Fruit fly (Drosophila melanogaster) whole organism, embryonic: ENCODE measurements around the gene CG8042.

Experiments
- Ada2b ChIP-seq: fragments of 200-800 bp; sonication (Bioruptor generic); IDR thresholded peaks from 2 replicates; pipeline ENCODE4 v1.3.6; 2022; ENCODE audit warnings: missing biosample characterization, missing genetic modification characterization
- Atf6 ChIP-seq: fragments of 200-800 bp; sonication (Bioruptor generic); IDR thresholded peaks from 2 replicates; pipeline ENCODE4 v1.3.6; 2022; ENCODE audit warnings: missing biosample characterization, missing genetic modification characterization
- CG13624 ChIP-seq: fragments of 200-800 bp; sonication (Bioruptor generic); optimal IDR thresholded peaks from 2 replicates; lab custom pipeline; 2016; ENCODE audit warnings: missing biosample characterization, missing genetic modification characterization
- CG14014 ChIP-seq: fragments of 200-800 bp; sonication (Bioruptor generic); IDR thresholded peaks from 2 replicates; pipeline ENCODE4 v1.3.6; 2022; ENCODE audit warnings: missing biosample characterization, missing genetic modification characterization
- CG14710 ChIP-seq: fragments of 200-800 bp; sonication (Bioruptor generic); optimal IDR thresholded peaks from 3 replicates; lab custom pipeline; 2019; ENCODE audit warnings: missing biosample characterization, mild to moderate bottlenecking, missing genetic modification characterization, moderate library complexity
- CG15011 ChIP-seq: fragments of 200-800 bp; sonication (Bioruptor generic); optimal IDR thresholded peaks from 3 replicates; lab custom pipeline; 2018; ENCODE audit warnings: missing biosample characterization, mild to moderate bottlenecking, missing genetic modification characterization
- CG15073 ChIP-seq: fragments of 200-800 bp; sonication (Bioruptor generic); optimal IDR thresholded peaks from 2 replicates; lab custom pipeline; 2016; ENCODE audit warnings: missing biosample characterization, missing genetic modification characterization
- CG16813 ChIP-seq: fragments of 200-800 bp; sonication (Bioruptor generic); IDR thresholded peaks from 3 replicates; pipeline ENCODE4 v1.3.6; 2022; ENCODE audit warnings: missing biosample characterization, missing genetic modification characterization; ENCODE audit not compliant: partially characterized antibody
- CG17361 ChIP-seq: fragments of 200-800 bp; sonication (Bioruptor generic); IDR thresholded peaks from 3 replicates; pipeline ENCODE4 v1.3.6; 2022; ENCODE audit warnings: missing biosample characterization, missing genetic modification characterization
- CG2889 ChIP-seq: fragments of 200-800 bp; sonication (Bioruptor generic); IDR thresholded peaks from 3 replicates; pipeline ENCODE4 v1.3.6; 2022; ENCODE audit warnings: missing biosample characterization, missing genetic modification characterization
- CG30431 ChIP-seq: fragments of 200-800 bp; sonication (Bioruptor generic); optimal IDR thresholded peaks from 2 replicates; lab custom pipeline; 2017; ENCODE audit warnings: missing biosample characterization, missing genetic modification characterization
- CG31365 ChIP-seq: fragments of 200-800 bp; sonication (Bioruptor generic); optimal IDR thresholded peaks from 2 replicates; lab custom pipeline; 2018; ENCODE audit warnings: missing biosample characterization, mild to moderate bottlenecking, missing genetic modification characterization
- CG33213 ChIP-seq: fragments of 200-800 bp; sonication (Bioruptor generic); optimal IDR thresholded peaks from 3 replicates; lab custom pipeline; 2016; ENCODE audit warnings: missing biosample characterization, missing genetic modification characterization
- CG3838 ChIP-seq: fragments of 200-800 bp; sonication (Bioruptor generic); optimal IDR thresholded peaks from 3 replicates; lab custom pipeline; 2016; ENCODE audit warnings: missing biosample characterization, missing genetic modification characterization
- CG3995 ChIP-seq: fragments of 200-800 bp; sonication (Bioruptor generic); optimal IDR thresholded peaks from 3 replicates; lab custom pipeline; 2016; ENCODE audit warnings: missing biosample characterization, missing genetic modification characterization
- CG4424 ChIP-seq: fragments of 200-800 bp; sonication (Bioruptor generic); optimal IDR thresholded peaks from 3 replicates; lab custom pipeline; 2016; ENCODE audit warnings: missing biosample characterization, missing genetic modification characterization
- CG4617 ChIP-seq: fragments of 200-800 bp; sonication (Bioruptor generic); optimal IDR thresholded peaks from 3 replicates; lab custom pipeline; 2016; ENCODE audit warnings: missing biosample characterization, missing genetic modification characterization, borderline replicate concordance
- CG5245 ChIP-seq: fragments of 200-800 bp; sonication (Bioruptor generic); optimal IDR thresholded peaks from 3 replicates; lab custom pipeline; 2016; ENCODE audit warnings: missing biosample characterization, missing genetic modification characterization
- CG6813 ChIP-seq: fragments of 200-800 bp; sonication (Bioruptor generic); optimal IDR thresholded peaks from 2 replicates; lab custom pipeline; 2017; ENCODE audit warnings: missing biosample characterization, missing genetic modification characterization, mild to moderate bottlenecking, moderate library complexity, missing genetic modification reagents
- D19B ChIP-seq: fragments of 200-800 bp; sonication (Bioruptor generic); optimal IDR thresholded peaks from 2 replicates; lab custom pipeline; 2017; ENCODE audit warnings: missing biosample characterization, mild to moderate bottlenecking, missing genetic modification characterization
- Dp ChIP-seq: fragments of 200-800 bp; sonication (Bioruptor generic); optimal IDR thresholded peaks from 2 replicates; lab custom pipeline; 2018; ENCODE audit warnings: missing biosample characterization, mild to moderate bottlenecking, missing genetic modification characterization, moderate library complexity
- Dref ChIP-seq: fragments of 200-800 bp; sonication (Bioruptor generic); IDR thresholded peaks from 2 replicates; pipeline ENCODE4 v1.3.6; 2022; ENCODE audit warnings: missing biosample characterization, missing genetic modification characterization
- Fer2 ChIP-seq: fragments of 200-800 bp; sonication (Bioruptor generic); optimal IDR thresholded peaks from 2 replicates; lab custom pipeline; 2018; ENCODE audit warnings: missing biosample characterization, mild to moderate bottlenecking, missing genetic modification characterization, moderate library complexity
- Jarid2 ChIP-seq: fragments of 200-800 bp; sonication (Bioruptor generic); optimal IDR thresholded peaks from 3 replicates; lab custom pipeline; 2017; ENCODE audit warnings: mild to moderate bottlenecking, missing biosample characterization, missing genetic modification reagents, missing genetic modification characterization
- Myb ChIP-seq: fragments of 200-800 bp; sonication (Bioruptor generic); optimal IDR thresholded peaks from 2 replicates; lab custom pipeline; 2016; ENCODE audit warnings: missing biosample characterization, missing genetic modification characterization
- NC2β ChIP-seq: fragments of 200-800 bp; sonication (Bioruptor generic); optimal IDR thresholded peaks from 2 replicates; lab custom pipeline; 2016; ENCODE audit warnings: missing biosample characterization, missing genetic modification characterization
- Neu2 ChIP-seq: fragments of 200-800 bp; sonication (Bioruptor generic); optimal IDR thresholded peaks from 3 replicates; lab custom pipeline; 2016; ENCODE audit warnings: missing biosample characterization, missing genetic modification characterization, borderline replicate concordance
- Optix ChIP-seq: fragments of 200-800 bp; sonication (Bioruptor generic); IDR thresholded peaks from 3 replicates; pipeline ENCODE4 v1.3.6; 2022; ENCODE audit warnings: missing biosample characterization, missing genetic modification characterization
- Vsx1 ChIP-seq: fragments of 200-800 bp; sonication (Bioruptor generic); optimal IDR thresholded peaks from 2 replicates; lab custom pipeline; 2017; ENCODE audit warnings: missing biosample characterization, mild to moderate bottlenecking, missing genetic modification characterization, missing genetic modification reagents
- amos ChIP-seq: fragments of 200-800 bp; sonication (Bioruptor generic); IDR thresholded peaks from 2 replicates; pipeline ENCODE4 v1.3.6; 2022; ENCODE audit warnings: missing biosample characterization, missing genetic modification characterization; ENCODE audit not compliant: partially characterized antibody
- cato ChIP-seq: fragments of 200-800 bp; sonication (Bioruptor generic); optimal IDR thresholded peaks from 2 replicates; lab custom pipeline; 2016; ENCODE audit warnings: missing biosample characterization, missing genetic modification characterization, borderline replicate concordance
- dati ChIP-seq: fragments of 200-800 bp; sonication (Bioruptor generic); IDR thresholded peaks from 2 replicates; pipeline ENCODE4 v1.3.6; 2022; ENCODE audit warnings: missing biosample characterization, missing genetic modification characterization
- dm ChIP-seq: fragments of 200-800 bp; sonication (Bioruptor generic); optimal IDR thresholded peaks from 3 replicates; lab custom pipeline; 2016; ENCODE audit warnings: missing biosample characterization, missing genetic modification characterization
- fd3F ChIP-seq: fragments of 200-800 bp; sonication (Bioruptor generic); optimal IDR thresholded peaks from 2 replicates; lab custom pipeline; 2018; ENCODE audit warnings: missing biosample characterization, mild to moderate bottlenecking, missing genetic modification characterization, moderate library complexity
- gsb-n ChIP-seq: fragments of 200-800 bp; sonication (Bioruptor generic); optimal IDR thresholded peaks from 3 replicates; lab custom pipeline; 2018; ENCODE audit warnings: missing biosample characterization, mild to moderate bottlenecking, missing genetic modification characterization
- gt ChIP-seq: fragments of 200-800 bp; sonication (Bioruptor generic); IDR thresholded peaks from 2 replicates; pipeline ENCODE4 v1.3.6; 2022; ENCODE audit warnings: missing biosample characterization, missing genetic modification characterization
- h ChIP-seq: fragments of >200 bp; optimal IDR thresholded peaks from 2 replicates; lab custom pipeline; 2017
- ken ChIP-seq: fragments of 200-800 bp; sonication (Bioruptor generic); IDR thresholded peaks from 3 replicates; pipeline ENCODE4 v1.3.6; 2022; ENCODE audit warnings: missing biosample characterization, missing genetic modification characterization
- nerfin-1 ChIP-seq: fragments of 200-800 bp; sonication (Bioruptor generic); optimal IDR thresholded peaks from 3 replicates; lab custom pipeline; 2019; ENCODE audit warnings: missing biosample characterization, mild to moderate bottlenecking, missing genetic modification characterization, moderate library complexity
- nmo ChIP-seq: fragments of 200-800 bp; sonication (Bioruptor generic); optimal IDR thresholded peaks from 2 replicates; lab custom pipeline; 2018; ENCODE audit warnings: missing biosample characterization, mild to moderate bottlenecking, missing genetic modification characterization, moderate library complexity
- pita ChIP-seq: fragments of 200-800 bp; sonication (Bioruptor generic); optimal IDR thresholded peaks from 2 replicates; lab custom pipeline; 2017; ENCODE audit warnings: missing biosample characterization, mild to moderate bottlenecking, missing genetic modification characterization
- prd ChIP-seq, 3 experiments: fragments of >200 bp in 2 of 3; fragments of 200-800 bp in 1 of 3; sonication (Bioruptor generic) in 1 of 3; optimal IDR thresholded peaks in 2 of 3; IDR thresholded peaks in 1 of 3; 2 replicates in 2 of 3; 3 replicates in 1 of 3; pipeline versions ENCODE4 v1.3.6 to Lab custom; 2017 to 2022; ENCODE audit warnings: missing biosample characterization in 1 of 3, missing genetic modification characterization in 1 of 3
- pzg ChIP-seq: fragments of 200-800 bp; sonication (Bioruptor generic); optimal IDR thresholded peaks from 3 replicates; lab custom pipeline; 2018; ENCODE audit warnings: missing biosample characterization, mild to moderate bottlenecking, missing genetic modification characterization, moderate library complexity
- row ChIP-seq: fragments of 200-800 bp; sonication (Bioruptor generic); IDR thresholded peaks from 3 replicates; pipeline ENCODE4 v1.3.6; 2022; ENCODE audit warnings: missing biosample characterization, missing genetic modification characterization
- sens-2 ChIP-seq: fragments of 200-800 bp; sonication (Bioruptor generic); IDR thresholded peaks from 2 replicates; pipeline ENCODE4 v1.3.6; 2022; ENCODE audit warnings: missing biosample characterization, missing genetic modification characterization
- sna ChIP-seq: fragments of 200-800 bp; sonication (Bioruptor generic); IDR thresholded peaks from 2 replicates; pipeline ENCODE4 v1.3.6; 2022; ENCODE audit warnings: missing biosample characterization, missing genetic modification characterization; ENCODE audit not compliant: partially characterized antibody
- ssp ChIP-seq: fragments of 200-800 bp; sonication (Bioruptor generic); IDR thresholded peaks from 2 replicates; pipeline ENCODE4 v1.3.6; 2022; ENCODE audit warnings: missing biosample characterization, missing genetic modification characterization
- tgo ChIP-seq: fragments of 200-800 bp; sonication (Bioruptor generic); IDR thresholded peaks from 3 replicates; pipeline ENCODE4 v1.3.6; 2022; ENCODE audit warnings: missing biosample characterization, missing genetic modification characterization
- ttk ChIP-seq: fragments of 200-800 bp; sonication (Bioruptor generic); IDR thresholded peaks from 2 replicates; pipeline ENCODE4 v2.1.2; 2022; ENCODE audit warnings: missing biosample characterization, missing genetic modification characterization
- twi ChIP-seq: fragments of 200-800 bp; optimal IDR thresholded peaks from 2 replicates; lab custom pipeline; 2019; ENCODE audit warnings: missing biosample characterization, mild to moderate bottlenecking, missing genetic modification characterization, moderate library complexity
- vfl ChIP-seq: fragments of 200-800 bp; sonication (Bioruptor generic); optimal IDR thresholded peaks from 2 replicates; lab custom pipeline; 2016; ENCODE audit warnings: missing biosample characterization, missing genetic modification characterization

CG8042 gene

dm6 chr3L:7935933-7936494 lies 38.8 kb downstream of the CG8042 start, which contains the start of the genes syd and Srp9 (continued):
- TF ChIP-seq row (GFP tag; lab: Robert Waterston, UW) = peak; percentile 12; the same call in 1 of the 3 replicates
- peak; percentile 49 for TF ChIP-seq ssp (GFP tag; lab: Robert Waterston, UW)
- peak; percentile 66 for TF ChIP-seq Dref (GFP tag; lab: Robert Waterston, UW)
- peak; percentile 39 for TF ChIP-seq Dp
- TF ChIP-seq CG30431 = no peak
- no peak for TF ChIP-seq tgo (GFP tag; lab: Robert Waterston, UW)
- TF ChIP-seq Neu2 (GFP tag; lab: Kevin White, UChicago) = no peak
- TF ChIP-seq sens-2 (GFP tag; lab: Robert Waterston, UW) = no peak
- no peak for TF ChIP-seq nerfin-1 (tag; lab: Kevin White, UChicago)
- TF ChIP-seq twi (tag; lab: Kevin White, UChicago) = no peak
- TF ChIP-seq CG6813 (GFP tag; lab: Kevin White, UChicago) = no peak
- TF ChIP-seq pita (GFP tag; lab: Kevin White, UChicago) = no peak
- TF ChIP-seq CG17361 (GFP tag; lab: Robert Waterston, UW) = 0 out of 3 replicates have a peak, but pooled peaks have one; percentile 25
- no peak for TF ChIP-seq CG31365 (tag; lab: Kevin White, UChicago)
- TF ChIP-seq CG5245 (GFP tag; lab: Kevin White, UChicago) = no peak
- TF ChIP-seq CG13624 (GFP tag; lab: Kevin White, UChicago) = no peak
- no peak for TF ChIP-seq CG15011
- no peak for TF ChIP-seq CG3838 (GFP tag; lab: Kevin White, UChicago)
- no peak for TF ChIP-seq Fer2 (tag; lab: Kevin White, UChicago)
- no peak for TF ChIP-seq gt (GFP tag; lab: Robert Waterston, UW)
- peak; percentile 64 for TF ChIP-seq CG14710 (tag; lab: Kevin White, UChicago)
- TF ChIP-seq fd3F (GFP tag; lab: Kevin White, UChicago) = no peak
- no peak for TF ChIP-seq sna (GFP tag; lab: Robert Waterston, UW)
- no peak for TF ChIP-seq cato (GFP tag; lab: Kevin White, UChicago)
- no peak for TF ChIP-seq CG33213 (GFP tag; lab: Kevin White, UChicago)
- TF ChIP-seq CG4617 (GFP tag; lab: Kevin White, UChicago) = peak; percentile 94
- no peak for TF ChIP-seq CG16813 (GFP tag; lab: Robert Waterston, UW)
- TF ChIP-seq Jarid2 = no peak
- TF ChIP-seq ken (GFP tag; lab: Robert Waterston, UW) = no peak
- peak; percentile 61 for TF ChIP-seq pzg (GFP tag; lab: Kevin White, UChicago)
- peak; percentile 55 for TF ChIP-seq nmo (GFP tag; lab: Kevin White, UChicago)
- no peak for TF ChIP-seq dm (GFP tag; lab: Kevin White, UChicago)
- TF ChIP-seq NC2β (GFP tag; lab: Kevin White, UChicago) = no peak
- TF ChIP-seq CG3995 = peak; percentile 44
- TF ChIP-seq CG2889 (GFP tag; lab: Robert Waterston, UW) = no peak
- TF ChIP-seq amos (GFP tag; lab: Robert Waterston, UW) = no peak; the same call in 1 of the 2 replicates
- no peak for TF ChIP-seq prd (optimal IDR thresholded peaks at IDR 0.05; lab: Kevin White, UChicago)
- no peak for TF ChIP-seq prd (GFP tag; IDR thresholded peaks at IDR 0.05; lab: Robert Waterston, UW)
- no peak for TF ChIP-seq gsb-n (tag; lab: Kevin White, UChicago)
- TF ChIP-seq ttk = no peak
- no peak for TF ChIP-seq Atf6
- TF ChIP-seq CG15073 (GFP tag; lab: Kevin White, UChicago) = no peak
- no peak for TF ChIP-seq dati (GFP tag; lab: Robert Waterston, UW)
- no peak for TF ChIP-seq Myb (GFP tag; lab: Kevin White, UChicago)
- TF ChIP-seq vfl (GFP tag; lab: Kevin White, UChicago) = no peak
- TF ChIP-seq h (lab: Kevin White, UChicago) = no peak
- no peak for TF ChIP-seq Ada2b (GFP tag; lab: Robert Waterston, UW)
- TF ChIP-seq Optix (GFP tag; lab: Robert Waterston, UW) = no peak
- no peak for TF ChIP-seq CG14014 (GFP tag; lab: Robert Waterston, UW)
- no peak for TF ChIP-seq Vsx1
- no peak for TF ChIP-seq D19B
- TF ChIP-seq CG4424 = no peak
